Fruit fly (Drosophila melanogaster) whole organism, embryonic: ENCODE measurements around the gene Gycalpha99B.
A peak's percentile ranks its signal among the peaks of the same experiment; 100 is the strongest.

Experiments
- Abd-B ChIP-seq: fragments of 200-800 bp; sonication (Bioruptor generic); optimal IDR thresholded peaks from 2 replicates; lab custom pipeline; 2018; ENCODE audit warnings: missing biosample characterization, mild to moderate bottlenecking, missing genetic modification characterization, moderate library complexity
- Bteb2 ChIP-seq: fragments of 200-800 bp; sonication (Bioruptor generic); optimal IDR thresholded peaks from 2 replicates; lab custom pipeline; 2016; ENCODE audit warnings: missing biosample characterization, missing genetic modification characterization
- CG12391 ChIP-seq: fragments of 200-800 bp; sonication (Bioruptor generic); optimal IDR thresholded peaks from 3 replicates; lab custom pipeline; 2018; ENCODE audit warnings: missing biosample characterization, mild to moderate bottlenecking, missing genetic modification characterization, moderate library complexity
- CG12744 ChIP-seq: fragments of 200-800 bp; sonication (Bioruptor generic); optimal IDR thresholded peaks from 2 replicates; lab custom pipeline; 2016; ENCODE audit warnings: missing biosample characterization, missing genetic modification characterization
- CG17359 ChIP-seq: fragments of 200-800 bp; sonication (Bioruptor generic); optimal IDR thresholded peaks from 3 replicates; lab custom pipeline; 2018; ENCODE audit warnings: missing biosample characterization, mild to moderate bottlenecking, missing genetic modification characterization, moderate library complexity
- CG17829 ChIP-seq: fragments of 200-800 bp; optimal IDR thresholded peaks from 2 replicates; lab custom pipeline; 2019; ENCODE audit warnings: missing biosample characterization, mild to moderate bottlenecking, missing genetic modification characterization, moderate library complexity
- CG2875 ChIP-seq: fragments of 200-800 bp; sonication (Bioruptor generic); optimal IDR thresholded peaks from 2 replicates; lab custom pipeline; 2017; ENCODE audit warnings: missing biosample characterization, mild to moderate bottlenecking, missing genetic modification characterization, missing genetic modification reagents
- CG30020 ChIP-seq: fragments of 200-800 bp; optimal IDR thresholded peaks from 2 replicates; lab custom pipeline; 2019; ENCODE audit warnings: missing biosample characterization, mild to moderate bottlenecking, missing genetic modification characterization, moderate library complexity
- CG31365 ChIP-seq: fragments of 200-800 bp; sonication (Bioruptor generic); optimal IDR thresholded peaks from 2 replicates; lab custom pipeline; 2018; ENCODE audit warnings: missing biosample characterization, mild to moderate bottlenecking, missing genetic modification characterization
- CG31441 ChIP-seq: fragments of 200-800 bp; sonication (Bioruptor generic); IDR thresholded peaks from 2 replicates; pipeline ENCODE4 v1.3.6; 2022; ENCODE audit warnings: missing biosample characterization, missing genetic modification characterization
- CG3163 ChIP-seq: fragments of 200-800 bp; sonication (Bioruptor generic); optimal IDR thresholded peaks from 3 replicates; lab custom pipeline; 2016; ENCODE audit warnings: missing biosample characterization, missing genetic modification characterization
- CG4360 ChIP-seq: fragments of 200-800 bp; sonication (Bioruptor generic); IDR thresholded peaks from 2 replicates; pipeline ENCODE4 v1.3.6; 2022; ENCODE audit warnings: missing biosample characterization, missing genetic modification characterization
- CG43689 ChIP-seq: fragments of 200-800 bp; sonication (Bioruptor generic); IDR thresholded peaks from 2 replicates; pipeline ENCODE4 v1.3.6; 2022; ENCODE audit warnings: missing biosample characterization, missing genetic modification characterization
- CG6175 ChIP-seq: fragments of 200-800 bp; sonication (Bioruptor generic); IDR thresholded peaks from 3 replicates; pipeline ENCODE4 v1.3.6; 2022; ENCODE audit warnings: missing biosample characterization, missing genetic modification characterization
- CG6689 ChIP-seq: fragments of 200-800 bp; sonication (Bioruptor generic); IDR thresholded peaks from 2 replicates; pipeline ENCODE4 v1.3.6; 2022; ENCODE audit warnings: missing biosample characterization, missing genetic modification characterization
- CG7357 ChIP-seq: fragments of 200-800 bp; sonication (Bioruptor generic); IDR thresholded peaks from 3 replicates; pipeline ENCODE4 v1.3.6; 2022; ENCODE audit warnings: missing biosample characterization, missing genetic modification characterization
- CG8478 ChIP-seq: fragments of >200 bp; optimal IDR thresholded peaks from 2 replicates; lab custom pipeline; 2018
- CG8924 ChIP-seq: fragments of 200-800 bp; optimal IDR thresholded peaks from 3 replicates; lab custom pipeline; 2019; ENCODE audit warnings: missing biosample characterization, mild to moderate bottlenecking, missing genetic modification characterization, moderate library complexity
- CG8944 ChIP-seq: fragments of 200-800 bp; sonication (Bioruptor generic); optimal IDR thresholded peaks from 3 replicates; lab custom pipeline; 2016; ENCODE audit warnings: missing biosample characterization, missing genetic modification characterization
- CG9797 ChIP-seq: fragments of 200-800 bp; sonication (Bioruptor generic); optimal IDR thresholded peaks from 3 replicates; lab custom pipeline; 2018; ENCODE audit warnings: missing biosample characterization, mild to moderate bottlenecking, missing genetic modification characterization
- CTCF ChIP-seq: fragments of 200-800 bp; sonication (Bioruptor generic); optimal IDR thresholded peaks from 2 replicates; lab custom pipeline; 2017; ENCODE audit warnings: missing biosample characterization, mild to moderate bottlenecking, missing genetic modification characterization, moderate library complexity
- Chrac-16 ChIP-seq: fragments of 200-800 bp; sonication (Bioruptor generic); optimal IDR thresholded peaks from 3 replicates; lab custom pipeline; 2016; ENCODE audit warnings: missing biosample characterization, missing genetic modification characterization
- Dip3 ChIP-seq: fragments of 200-800 bp; sonication (Bioruptor generic); optimal IDR thresholded peaks from 3 replicates; lab custom pipeline; 2016; ENCODE audit warnings: missing biosample characterization, missing genetic modification characterization
- Dp ChIP-seq: fragments of 200-800 bp; sonication (Bioruptor generic); optimal IDR thresholded peaks from 2 replicates; lab custom pipeline; 2018; ENCODE audit warnings: missing biosample characterization, mild to moderate bottlenecking, missing genetic modification characterization, moderate library complexity
- Dref ChIP-seq: fragments of 200-800 bp; sonication (Bioruptor generic); IDR thresholded peaks from 2 replicates; pipeline ENCODE4 v1.3.6; 2022; ENCODE audit warnings: missing biosample characterization, missing genetic modification characterization
- Eip74EF ChIP-seq, 2 experiments: fragments of 200-800 bp in 1 of 2; fragments of >200 bp in 1 of 2; sonication (Bioruptor generic) in 1 of 2; optimal IDR thresholded peaks; 2 replicates each; lab custom pipeline; 2017 to 2019; ENCODE audit warnings: missing biosample characterization in 2 of 2, missing genetic modification characterization in 2 of 2, mild to moderate bottlenecking in 1 of 2, moderate library complexity in 1 of 2
- HLH54F ChIP-seq: fragments of 200-800 bp; sonication (Bioruptor generic); optimal IDR thresholded peaks from 3 replicates; lab custom pipeline; 2016; ENCODE audit warnings: missing biosample characterization, missing genetic modification characterization
- HmgD ChIP-seq: fragments of 200-800 bp; sonication (Bioruptor generic); optimal IDR thresholded peaks from 3 replicates; lab custom pipeline; 2016; ENCODE audit warnings: missing biosample characterization, missing genetic modification characterization
- Hsf ChIP-seq: fragments of 200-800 bp; sonication (Bioruptor generic); optimal IDR thresholded peaks from 3 replicates; lab custom pipeline; 2016; ENCODE audit warnings: missing biosample characterization, missing genetic modification characterization
- Max ChIP-seq: fragments of 200-800 bp; sonication (Bioruptor generic); optimal IDR thresholded peaks from 2 replicates; lab custom pipeline; 2016; ENCODE audit warnings: missing biosample characterization, mild to moderate bottlenecking, missing genetic modification characterization
- Oli ChIP-seq: fragments of 200-800 bp; sonication (Bioruptor generic); optimal IDR thresholded peaks from 2 replicates; lab custom pipeline; 2018; ENCODE audit warnings: missing biosample characterization, mild to moderate bottlenecking, missing genetic modification characterization, moderate library complexity
- Optix ChIP-seq: fragments of 200-800 bp; sonication (Bioruptor generic); IDR thresholded peaks from 3 replicates; pipeline ENCODE4 v1.3.6; 2022; ENCODE audit warnings: missing biosample characterization, missing genetic modification characterization
- Rfx ChIP-seq: fragments of 200-800 bp; sonication (Bioruptor generic); IDR thresholded peaks from 2 replicates; pipeline ENCODE4 v1.3.6; 2022; ENCODE audit warnings: missing biosample characterization, missing genetic modification characterization
- Sry-β ChIP-seq: fragments of 200-800 bp; sonication (Bioruptor generic); optimal IDR thresholded peaks from 2 replicates; lab custom pipeline; 2018; ENCODE audit warnings: missing biosample characterization, mild to moderate bottlenecking, missing genetic modification characterization, moderate library complexity
- Stat92E ChIP-seq, 3 experiments: fragments of >200 bp in 2 of 3; fragments of 200-800 bp in 1 of 3; sonication (Bioruptor generic) in 1 of 3; optimal IDR thresholded peaks; 2 replicates each; lab custom pipeline; 2017 to 2019; ENCODE audit warnings: missing biosample characterization in 3 of 3, missing genetic modification characterization in 3 of 3, mild to moderate bottlenecking in 1 of 3, moderate library complexity in 1 of 3
- amos ChIP-seq: fragments of 200-800 bp; sonication (Bioruptor generic); IDR thresholded peaks from 2 replicates; pipeline ENCODE4 v1.3.6; 2022; ENCODE audit warnings: missing biosample characterization, missing genetic modification characterization; ENCODE audit not compliant: partially characterized antibody
- ap ChIP-seq: fragments of 200-800 bp; sonication (Bioruptor generic); IDR thresholded peaks from 2 replicates; pipeline ENCODE4 v1.3.6; 2022; ENCODE audit warnings: missing biosample characterization, missing genetic modification characterization
- ara ChIP-seq: fragments of 200-800 bp; sonication (Bioruptor generic); IDR thresholded peaks from 2 replicates; pipeline ENCODE4 v1.3.6; 2022; ENCODE audit warnings: missing biosample characterization, missing genetic modification characterization
- bab2 ChIP-seq: fragments of 200-800 bp; sonication (Bioruptor generic); optimal IDR thresholded peaks from 2 replicates; lab custom pipeline; 2016; ENCODE audit warnings: missing biosample characterization, missing genetic modification characterization
- chn ChIP-seq: fragments of 200-800 bp; sonication (Bioruptor generic); optimal IDR thresholded peaks from 2 replicates; lab custom pipeline; 2016; ENCODE audit warnings: missing biosample characterization, missing genetic modification characterization
- dpn ChIP-seq, 2 experiments: fragments of 200-800 bp; sonication (Bioruptor generic); optimal IDR thresholded peaks; 3 replicates each; lab custom pipeline; 2016; ENCODE audit warnings: missing biosample characterization in 2 of 2, missing genetic modification characterization in 2 of 2
- esg ChIP-seq: fragments of 200-800 bp; sonication (Bioruptor generic); conservative IDR thresholded peaks from 2 replicates; pipeline ENCODE4 v1.3.6; 2022; ENCODE audit warnings: missing biosample characterization, missing genetic modification characterization
- ewg ChIP-seq: fragments of 200-800 bp; sonication (Bioruptor generic); optimal IDR thresholded peaks from 3 replicates; lab custom pipeline; 2017; ENCODE audit warnings: mild to moderate bottlenecking, missing biosample characterization, missing genetic modification reagents, missing genetic modification characterization
- fd96Cb ChIP-seq: fragments of 200-800 bp; sonication (Bioruptor generic); optimal IDR thresholded peaks from 2 replicates; lab custom pipeline; 2018; ENCODE audit warnings: missing biosample characterization, mild to moderate bottlenecking, missing genetic modification characterization, moderate library complexity
- kni ChIP-seq: fragments of 200-800 bp; sonication (Bioruptor generic); optimal IDR thresholded peaks from 3 replicates; lab custom pipeline; 2017; ENCODE audit warnings: mild to moderate bottlenecking, missing biosample characterization, missing genetic modification reagents, missing genetic modification characterization
- mld ChIP-seq: fragments of 200-800 bp; sonication (Bioruptor generic); IDR thresholded peaks from 3 replicates; pipeline ENCODE4 v1.3.6; 2022; ENCODE audit warnings: missing biosample characterization, missing genetic modification characterization; ENCODE audit not compliant: partially characterized antibody
- nau ChIP-seq: fragments of 200-800 bp; sonication (Bioruptor generic); optimal IDR thresholded peaks from 3 replicates; lab custom pipeline; 2017; ENCODE audit warnings: missing biosample characterization, mild to moderate bottlenecking, missing genetic modification characterization, missing genetic modification reagents
- run ChIP-seq: fragments of 200-800 bp; sonication (Bioruptor generic); optimal IDR thresholded peaks from 3 replicates; lab custom pipeline; 2018; ENCODE audit warnings: missing biosample characterization, mild to moderate bottlenecking, missing genetic modification characterization
- so ChIP-seq: fragments of 200-800 bp; sonication (Bioruptor generic); IDR thresholded peaks from 3 replicates; pipeline ENCODE4 v1.3.6; 2022; ENCODE audit warnings: missing biosample characterization, missing genetic modification characterization
- tio ChIP-seq: fragments of 200-800 bp; sonication (Bioruptor generic); optimal IDR thresholded peaks from 2 replicates; lab custom pipeline; 2017; ENCODE audit warnings: missing biosample characterization, missing genetic modification characterization, inconsistent platforms
- tup ChIP-seq: fragments of 200-800 bp; sonication (Bioruptor generic); optimal IDR thresholded peaks from 2 replicates; lab custom pipeline; 2016; ENCODE audit warnings: missing biosample characterization, mild to moderate bottlenecking, missing genetic modification characterization, moderate library complexity
- twi ChIP-seq: fragments of 200-800 bp; optimal IDR thresholded peaks from 2 replicates; lab custom pipeline; 2019; ENCODE audit warnings: missing biosample characterization, mild to moderate bottlenecking, missing genetic modification characterization, moderate library complexity

Gycalpha99B gene

dm6 chr3R:29651488-29651887 is 30.8 kb upstream of the Gycalpha99B start (continued):
- no peak for TF ChIP-seq Eip74EF (GFP tag; optimal IDR thresholded peaks at IDR 0.05; lab: Kevin White, UChicago)
- TF ChIP-seq esg (GFP tag; lab: Robert Waterston, UW): no peak; the same call in 1 of the 2 replicates
- peak; percentile 1 to 34 for TF ChIP-seq dpn (GFP tag; optimal IDR thresholded peaks at IDR 0.05; lab: Kevin White, UChicago)
- no peak for TF ChIP-seq Optix (GFP tag; lab: Robert Waterston, UW)
- no peak for TF ChIP-seq CG30020
- TF ChIP-seq CG2875 (GFP tag; lab: Kevin White, UChicago): no peak
- no peak for TF ChIP-seq kni (GFP tag; lab: Kevin White, UChicago)
- no peak for TF ChIP-seq Dref (GFP tag; lab: Robert Waterston, UW)
- TF ChIP-seq Hsf (GFP tag; lab: Kevin White, UChicago): no peak
- no peak for TF ChIP-seq CG8478 (lab: Kevin White, UChicago)
- TF ChIP-seq twi (tag; lab: Kevin White, UChicago): no peak
- no peak for TF ChIP-seq mld (GFP tag; lab: Robert Waterston, UW)
- no peak for TF ChIP-seq CG43689 (GFP tag; lab: Robert Waterston, UW)
- no peak for TF ChIP-seq Stat92E (GFP tag; optimal IDR thresholded peaks at IDR 0.05; lab: Kevin White, UChicago)
- TF ChIP-seq CG4360: no peak
- no peak for TF ChIP-seq CTCF (GFP tag; lab: Kevin White, UChicago)
- 0 out of 3 replicates have a peak, but pooled peaks have one; percentile 49 for TF ChIP-seq so (GFP tag; lab: Robert Waterston, UW)
- no peak for TF ChIP-seq CG7357
- no peak for TF ChIP-seq Dp (GFP tag; lab: Kevin White, UChicago)
- TF ChIP-seq CG12744 (GFP tag; lab: Kevin White, UChicago): no peak
- no peak for TF ChIP-seq HmgD
- TF ChIP-seq CG12391 (tag; lab: Kevin White, UChicago): peak; percentile 35
- TF ChIP-seq run: no peak
- no peak for TF ChIP-seq CG31365 (tag; lab: Kevin White, UChicago)
- TF ChIP-seq CG6689 (GFP tag; lab: Robert Waterston, UW): no peak
- TF ChIP-seq CG6175: no peak
- no peak for TF ChIP-seq ap (GFP tag; lab: Robert Waterston, UW)
- peak; percentile 35 for TF ChIP-seq Oli
- no peak for TF ChIP-seq CG17829
- TF ChIP-seq fd96Cb (tag; lab: Kevin White, UChicago): no peak
- TF ChIP-seq Sry-β (GFP tag; lab: Kevin White, UChicago): no peak
- peak; percentile 19 for TF ChIP-seq CG8924 (tag; lab: Kevin White, UChicago)
- no peak for TF ChIP-seq amos (GFP tag; lab: Robert Waterston, UW)
- TF ChIP-seq CG9797 (GFP tag; lab: Kevin White, UChicago): no peak
- TF ChIP-seq bab2 (GFP tag; lab: Kevin White, UChicago): no peak
- TF ChIP-seq Dip3 (GFP tag; lab: Kevin White, UChicago): no peak
- no peak for TF ChIP-seq CG3163 (GFP tag; lab: Kevin White, UChicago)
- TF ChIP-seq chn (GFP tag; lab: Kevin White, UChicago): no peak
- no peak for TF ChIP-seq Max
- no peak for TF ChIP-seq CG8944 (GFP tag; lab: Kevin White, UChicago)
- no peak for TF ChIP-seq CG31441 (GFP tag; lab: Robert Waterston, UW)
- TF ChIP-seq ewg (GFP tag; lab: Kevin White, UChicago): no peak
- peak; percentile 33 for TF ChIP-seq CG17359 (tag; lab: Kevin White, UChicago)
- no peak for TF ChIP-seq ara (GFP tag; lab: Robert Waterston, UW)
- peak; percentile 4 for TF ChIP-seq Chrac-16
- TF ChIP-seq Rfx: peak; percentile 30; the same call in 1 of the 2 replicates
- TF ChIP-seq HLH54F: no peak
- TF ChIP-seq Abd-B (GFP tag; lab: Kevin White, UChicago): no peak
- peak; percentile 4 for TF ChIP-seq tio (GFP tag; lab: Kevin White, UChicago)
- no peak for TF ChIP-seq tup (GFP tag; lab: Kevin White, UChicago)
- TF ChIP-seq nau (GFP tag; lab: Kevin White, UChicago): no peak
- no peak for TF ChIP-seq Bteb2 (GFP tag; lab: Kevin White, UChicago)
